Worm (Caenorhabditis elegans) whole organism, mixed stage, embryonic: Measurements from ENCODE around the gene B0034.2.

Experiments
- blmp-1 ChIP-seq: fragments of 150-350 bp; optimal IDR thresholded peaks from 2 replicates; lab custom pipeline; 2014; ENCODE audit warnings: missing biosample characterization, missing genetic modification characterization
- ceh-43 ChIP-seq: fragments of 200-800 bp; sonication (Bioruptor generic); optimal IDR thresholded peaks from 2 replicates; lab custom pipeline; 2018; ENCODE audit warnings: mild to moderate bottlenecking, missing genetic modification characterization, moderate library complexity, missing compliant biosample characterization
- ceh-83 ChIP-seq: fragments of 200-800 bp; sonication (Bioruptor generic); optimal IDR thresholded peaks from 2 replicates; lab custom pipeline; 2018; ENCODE audit warnings: mild to moderate bottlenecking, missing genetic modification characterization, missing compliant biosample characterization
- ces-1 ChIP-seq: fragments of 150-350 bp; optimal IDR thresholded peaks from 2 replicates; lab custom pipeline; 2014; ENCODE audit warnings: missing biosample characterization, missing genetic modification reagents, missing genetic modification characterization
- lin-13 ChIP-seq: fragments of 150-350 bp; optimal IDR thresholded peaks from 2 replicates; lab custom pipeline; 2014; ENCODE audit warnings: missing biosample characterization, missing genetic modification characterization
- lin-32 ChIP-seq: fragments of 200-800 bp; sonication (Bioruptor generic); optimal IDR thresholded peaks from 2 replicates; lab custom pipeline; 2018; ENCODE audit warnings: mild to moderate bottlenecking, missing genetic modification characterization, missing compliant biosample characterization
- mep-1 ChIP-seq: fragments of 150-350 bp; optimal IDR thresholded peaks from 2 replicates; lab custom pipeline; 2017; ENCODE audit warnings: missing biosample characterization, missing genetic modification reagents, missing genetic modification characterization, inconsistent platforms
- pha-4 ChIP-seq: fragments of 150-350 bp; optimal IDR thresholded peaks from 2 replicates; lab custom pipeline; 2018; ENCODE audit warnings: missing biosample characterization, missing genetic modification reagents, missing genetic modification characterization
- snpc-4 ChIP-seq: fragments of 150-350 bp; optimal IDR thresholded peaks from 2 replicates; lab custom pipeline; 2014; ENCODE audit warnings: missing biosample characterization, missing genetic modification characterization
- unc-39 ChIP-seq: fragments of 150-350 bp; optimal IDR thresholded peaks from 2 replicates; lab custom pipeline; 2014; ENCODE audit warnings: missing biosample characterization, missing genetic modification characterization
- unc-62 ChIP-seq: fragments of 150-350 bp; optimal IDR thresholded peaks from 2 replicates; lab custom pipeline; 2014; ENCODE audit warnings: missing biosample characterization, missing genetic modification reagents, missing genetic modification characterization

DNA sequence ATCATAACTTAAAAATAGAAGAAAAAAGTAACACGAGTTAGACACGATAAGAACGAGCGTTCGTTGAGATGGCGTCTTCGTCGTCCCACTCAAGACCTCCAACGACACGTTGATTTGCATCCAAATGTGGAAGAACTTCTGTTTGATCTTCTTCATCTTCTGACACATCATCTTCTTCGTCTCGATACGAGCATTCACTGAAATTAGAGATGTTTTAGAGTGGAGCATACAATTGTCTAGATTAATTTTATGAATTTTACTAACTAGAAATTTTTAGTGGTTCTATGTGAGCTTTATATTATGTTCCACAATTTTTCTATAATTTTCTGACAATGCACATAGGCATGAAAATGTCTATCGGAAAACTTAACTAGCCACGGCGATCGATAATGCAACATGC lies 1.6 kb upstream of the B0034.2 start:
- TF ChIP-seq ceh-83 (no peak), lin-13 (tag; lab: Kevin White, UChicago) (no peak), unc-39 (tag; lab: Kevin White, UChicago) (no peak), unc-62 (no peak), blmp-1 (tag; lab: Kevin White, UChicago) (no peak), ces-1 (GFP tag; lab: Kevin White, UChicago) (no peak), snpc-4 (tag; lab: Kevin White, UChicago) (no peak), pha-4 (tag; lab: Kevin White, UChicago) (no peak), ceh-43 (GFP tag; lab: Kevin White, UChicago) (no peak), mep-1 (tag; lab: Kevin White, UChicago) (no peak), lin-32 (GFP tag; lab: Kevin White, UChicago) (no peak)
